Worm (Caenorhabditis elegans): ENCODE measurements around the gene tag-51.

The tag-51 gene

DNA sequence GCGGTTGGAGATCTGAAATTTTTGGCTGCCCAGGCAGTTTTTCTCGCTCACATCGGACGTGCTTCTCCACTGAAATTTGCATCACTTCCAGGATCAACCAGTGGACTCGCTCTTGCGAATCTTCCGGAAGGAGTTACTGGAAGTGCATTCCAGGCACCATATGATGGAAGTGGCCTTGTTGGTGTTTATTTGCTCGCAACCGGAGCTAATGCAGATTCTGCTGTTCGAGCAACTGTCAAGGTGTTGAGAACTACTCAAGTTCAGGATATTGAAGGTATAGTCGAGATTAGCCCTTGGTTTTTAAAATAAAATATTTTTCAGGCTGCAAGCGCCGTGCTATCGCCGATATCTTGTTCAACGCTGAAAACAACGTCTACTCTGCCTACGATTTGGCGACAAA is 26.8 kb downstream of the tag-51 start:
- TF ChIP-seq F44E2.7 (GFP tag; IDR thresholded peaks at IDR 0.05) (no peak), dmd-6 (GFP tag; IDR thresholded peaks at IDR 0.05) (0 out of 2 replicates have a peak, but pooled peaks have one; percentile 11), F10B5.3 (tag; optimal IDR thresholded peaks at IDR 0.05) (no peak), aly-2 (tag; optimal IDR thresholded peaks at IDR 0.05) (no peak)

DNA sequence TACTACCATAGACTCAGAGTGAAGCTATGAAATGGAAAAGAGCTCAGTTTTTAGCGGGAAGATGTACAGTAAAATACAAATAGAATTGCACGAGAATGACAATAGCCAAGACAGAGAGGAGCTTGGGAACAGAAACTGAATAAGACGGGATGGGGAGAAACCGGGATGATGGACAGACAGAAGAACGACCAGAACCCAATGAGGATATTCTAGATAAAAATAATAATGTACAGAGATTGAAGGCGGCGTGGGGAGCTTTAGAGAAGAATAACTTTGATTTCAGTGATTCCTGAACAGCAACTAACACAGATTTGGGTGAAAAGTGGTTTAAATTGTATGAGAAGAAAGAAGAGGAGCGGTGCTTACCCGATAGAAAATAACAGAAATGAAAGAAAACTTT is 27.4 kb downstream of the tag-51 start:
- TF ChIP-seq pha-4 (GFP tag; IDR thresholded peaks at IDR 0.05) (no peak), pha-4 (tag; optimal IDR thresholded peaks at IDR 0.05) (no peak), mes-2 (tag; optimal IDR thresholded peaks at IDR 0.05; ENCODE audit: poor library complexity, severe bottlenecking) (peak; percentile 15), nhr-28 (tag; optimal IDR thresholded peaks at IDR 0.05) (no peak), hlh-11 (tag; optimal IDR thresholded peaks at IDR 0.05) (no peak), lin-38 (GFP tag; IDR thresholded peaks at IDR 0.05) (peak; percentile 36; the same call in 1 of the 2 replicates), skn-1 (tag; optimal IDR thresholded peaks at IDR 0.05) (no peak), hlh-30 (tag; optimal IDR thresholded peaks at IDR 0.05; ENCODE audit: insufficient read depth) (no peak), unc-130 (GFP tag; optimal IDR thresholded peaks at IDR 0.05) (peak; percentile 46)

DNA sequence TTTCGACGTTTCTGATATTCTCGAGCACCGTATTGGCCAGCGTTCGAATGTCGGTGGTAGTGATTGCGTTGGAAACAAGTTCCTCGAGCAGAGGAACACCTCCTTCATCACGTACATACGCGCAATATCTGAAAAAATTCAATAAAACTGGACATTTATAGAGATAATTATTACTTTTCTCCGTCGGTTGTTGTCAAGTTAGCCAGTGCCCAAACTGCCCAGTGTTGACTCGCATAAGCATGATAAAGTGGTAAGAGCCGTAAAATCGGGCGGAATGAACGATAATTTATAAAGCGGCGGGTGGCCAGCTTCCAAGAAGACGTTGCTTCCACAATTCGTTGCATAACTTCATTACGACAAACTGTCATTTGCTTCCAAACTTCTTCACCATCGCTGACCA is 29.6 kb downstream of the tag-51 start:
- TF ChIP-seq hmg-1.1 (GFP tag; IDR thresholded peaks at IDR 0.05) (no peak), nhr-77 (tag; optimal IDR thresholded peaks at IDR 0.05) (no peak), mes-2 (tag; optimal IDR thresholded peaks at IDR 0.05; ENCODE audit: poor library complexity, severe bottlenecking) (no peak), nhr-111 (GFP tag; optimal IDR thresholded peaks at IDR 0.05) (no peak), lin-29 (GFP tag; IDR thresholded peaks at IDR 0.05) (no peak), php-3 (GFP tag; IDR thresholded peaks at IDR 0.05) (no peak), Y48G9A.11 (GFP tag; IDR thresholded peaks at IDR 0.05) (no peak), lin-39 (tag; optimal IDR thresholded peaks at IDR 0.05) (no peak), Y105C5A.15 (GFP tag; IDR thresholded peaks at IDR 0.05) (no peak), cey-2 (tag; optimal IDR thresholded peaks at IDR 0.05; ENCODE audit: borderline replicate concordance, insufficient read depth) (no peak), attf-4 (tag; optimal IDR thresholded peaks at IDR 0.05) (no peak), unc-130 (GFP tag; optimal IDR thresholded peaks at IDR 0.05) (no peak), ceh-28 (tag; optimal IDR thresholded peaks at IDR 0.05) (no peak), F10B5.3 (tag; optimal IDR thresholded peaks at IDR 0.05) (no peak), daf-12 (tag; optimal IDR thresholded peaks at IDR 0.05) (no peak), daf-8 (GFP tag; IDR thresholded peaks at IDR 0.05) (no peak), mdl-1 (tag; optimal IDR thresholded peaks at IDR 0.05) (no peak), jun-1 (tag; optimal IDR thresholded peaks at IDR 0.05) (no peak), egl-43 (GFP tag; IDR thresholded peaks at IDR 0.05) (no peak), lin-13 (GFP tag; optimal IDR thresholded peaks at IDR 0.05) (no peak)

DNA sequence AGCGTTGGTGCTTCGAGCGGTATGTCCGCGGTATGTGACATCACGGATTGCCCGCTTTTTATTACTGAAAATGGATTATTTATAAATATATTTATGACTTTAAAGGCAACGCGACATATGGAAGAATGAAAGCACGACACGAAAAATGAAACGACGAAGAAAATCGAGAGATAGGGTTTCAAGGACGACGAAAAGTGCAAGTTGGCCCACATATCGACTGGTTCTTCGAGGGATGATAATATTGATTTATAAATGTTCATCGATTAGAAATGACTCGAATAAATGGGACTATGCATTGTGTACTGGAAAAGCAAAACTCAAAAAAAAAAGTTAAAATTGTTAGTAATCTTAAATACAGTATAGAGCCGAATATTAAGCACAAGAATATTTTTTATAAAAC is 32.7 kb downstream of the tag-51 start, which contains the start of gene zer-1:
Gene zer-1, minus strand, starts transcription at position 68 of the 400 bp plus-strand sequence.
- TF ChIP-seq nhr-6 (tag; optimal IDR thresholded peaks at IDR 0.05) (no peak), dmd-9 (GFP tag; IDR thresholded peaks at IDR 0.05) (no peak), unc-62 (GFP tag; optimal IDR thresholded peaks at IDR 0.05 in 1 of 2) (no peak), unc-62 (tag; optimal IDR thresholded peaks at IDR 0.05) (no peak), ceh-20 (GFP tag; IDR thresholded peaks at IDR 0.05) (no peak), ceh-44 (GFP tag; IDR thresholded peaks at IDR 0.05) (no peak), nhr-237 (tag; optimal IDR thresholded peaks at IDR 0.05) (no peak), F37D6.2 (tag; optimal IDR thresholded peaks at IDR 0.05) (no peak), snpc-4 (tag; optimal IDR thresholded peaks at IDR 0.05) (no peak), Y5F2A.4 (GFP tag; optimal IDR thresholded peaks at IDR 0.05) (no peak), nhr-42 (GFP tag; IDR thresholded peaks at IDR 0.05) (no peak), ztf-11 (tag; optimal IDR thresholded peaks at IDR 0.05) (no peak), daf-12 (tag; optimal IDR thresholded peaks at IDR 0.05) (no peak), hmg-1.1 (GFP tag; IDR thresholded peaks at IDR 0.05) (no peak), R02D3.7 (tag; optimal IDR thresholded peaks at IDR 0.05) (no peak), tra-1 (GFP tag; IDR thresholded peaks at IDR 0.05) (no peak), zip-2 (tag; optimal IDR thresholded peaks at IDR 0.05) (no peak)
